Worm (Caenorhabditis elegans) whole organism, mixed stage, embryonic: ENCODE results near the gene gcy-9.

Source experiments
- ces-1 ChIP-seq: fragments of 150-350 bp; optimal IDR thresholded peaks from 2 replicates; lab custom pipeline; 2014; ENCODE audit warnings: missing biosample characterization, missing genetic modification reagents, missing genetic modification characterization
- elt-3 ChIP-seq: fragments of 150-350 bp; optimal IDR thresholded peaks from 2 replicates; lab custom pipeline; 2014; ENCODE audit warnings: missing biosample characterization, missing genetic modification characterization
- lin-13 ChIP-seq: fragments of 150-350 bp; optimal IDR thresholded peaks from 2 replicates; lab custom pipeline; 2014; ENCODE audit warnings: missing biosample characterization, missing genetic modification characterization
- nhr-76 ChIP-seq: sonication (generic microtip); optimal IDR thresholded peaks from 2 replicates; lab custom pipeline; 2017; ENCODE audit warnings: missing biosample characterization, missing genetic modification characterization
- zip-8 ChIP-seq: fragments of 150-350 bp; optimal IDR thresholded peaks from 2 replicates; lab custom pipeline; 2014; ENCODE audit warnings: missing biosample characterization, missing genetic modification characterization

DNA sequence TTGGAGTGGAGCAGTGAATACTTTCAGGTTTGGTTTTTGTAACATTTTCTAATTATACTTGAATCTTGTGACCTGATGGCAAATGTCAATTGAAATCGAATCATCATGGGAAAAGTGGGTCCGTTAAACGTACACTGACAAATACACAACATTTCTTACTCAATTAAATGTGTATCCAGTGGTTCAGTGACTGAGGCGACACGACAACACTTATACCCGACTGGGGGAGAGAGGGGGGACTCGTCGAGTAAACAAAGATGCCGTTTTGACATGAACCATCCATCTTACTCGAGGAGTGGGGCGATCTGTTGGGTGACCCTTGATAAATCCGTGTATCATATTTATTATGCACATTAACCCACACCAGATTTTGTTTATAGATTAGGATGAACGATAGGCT is 31.2 kb upstream of the gcy-9 start:
- TF ChIP-seq ces-1 (GFP tag; lab: Kevin White, UChicago) (peak; percentile 87), elt-3 (no peak), nhr-76 (tag; lab: Kevin White, UChicago) (no peak), zip-8 (no peak), lin-13 (tag; lab: Kevin White, UChicago) (no peak)
